Worm (Caenorhabditis elegans): ENCODE results near the gene gmeb-2.
A peak's percentile ranks its signal among the peaks of the same experiment; 100 is the strongest.

- no peak for TF ChIP-seq F13C5.2 (tag; optimal IDR thresholded peaks at IDR 0.05)
- TF ChIP-seq ama-1 (optimal IDR thresholded peaks at IDR 0.05) = no peak
- no peak for TF ChIP-seq scrt-1 (GFP tag; IDR thresholded peaks at IDR 0.05)
- TF ChIP-seq ceh-13 (GFP tag; optimal IDR thresholded peaks at IDR 0.05) = no peak
- no peak for TF ChIP-seq ceh-36 (tag; optimal IDR thresholded peaks at IDR 0.05)
- TF ChIP-seq hmg-4 (GFP tag; optimal IDR thresholded peaks at IDR 0.05) = peak; percentile 23
- no peak for TF ChIP-seq tbx-37 (GFP tag; conservative IDR thresholded peaks at IDR 0.05)
- TF ChIP-seq flt-1 (GFP tag; IDR thresholded peaks at IDR 0.05) = no peak
- TF ChIP-seq sea-1 (GFP tag; conservative IDR thresholded peaks at IDR 0.05) = no peak
- no peak for TF ChIP-seq ets-7 (tag; optimal IDR thresholded peaks at IDR 0.05)
- no peak for TF ChIP-seq B0310.2 (tag; optimal IDR thresholded peaks at IDR 0.05)
- no peak for TF ChIP-seq hnd-1 (tag; optimal IDR thresholded peaks at IDR 0.05)
- TF ChIP-seq hmbx-1 (tag; optimal IDR thresholded peaks at IDR 0.05) = no peak
- no peak for TF ChIP-seq tbx-11 (GFP tag; IDR thresholded peaks at IDR 0.05)
Measured at ce11 chrX:15881027-15881426, 2.1 kb downstream of the gmeb-2 start.
